Fruit fly (Drosophila melanogaster) whole organism, embryonic: ENCODE results near the gene CG14207.

Experiments used
- Adf1 ChIP-seq: fragments of 200-800 bp; sonication (Bioruptor generic); IDR thresholded peaks from 2 replicates; pipeline ENCODE4 v1.3.6; 2022; ENCODE audit warnings: missing biosample characterization, missing genetic modification characterization
- Antp ChIP-seq: fragments of 200-800 bp; sonication (Bioruptor generic); optimal IDR thresholded peaks from 3 replicates; lab custom pipeline; 2016; ENCODE audit warnings: missing biosample characterization, missing genetic modification characterization
- B-H1 ChIP-seq: fragments of 200-800 bp; sonication (Bioruptor generic); IDR thresholded peaks from 3 replicates; pipeline ENCODE4 v1.3.6; 2022; ENCODE audit warnings: missing biosample characterization, missing genetic modification characterization
- BEAF-32 ChIP-seq: fragments of 200-800 bp; sonication (Bioruptor generic); optimal IDR thresholded peaks from 3 replicates; lab custom pipeline; 2017; ENCODE audit warnings: missing biosample characterization, missing genetic modification characterization, mild to moderate bottlenecking, moderate library complexity, missing genetic modification reagents
- CG1024 ChIP-seq: fragments of 200-800 bp; sonication (Bioruptor generic); IDR thresholded peaks from 2 replicates; pipeline ENCODE4 v1.3.6; 2022; ENCODE audit warnings: missing biosample characterization, missing genetic modification characterization
- CG10366 ChIP-seq: fragments of 200-800 bp; sonication (Bioruptor generic); IDR thresholded peaks from 2 replicates; pipeline ENCODE4 v1.3.6; 2022; ENCODE audit warnings: missing biosample characterization, missing genetic modification characterization
- CG12071 ChIP-seq: fragments of 200-800 bp; sonication (Bioruptor generic); optimal IDR thresholded peaks from 3 replicates; lab custom pipeline; 2018; ENCODE audit warnings: missing biosample characterization, mild to moderate bottlenecking, missing genetic modification characterization
- CG12104 ChIP-seq: fragments of 200-800 bp; sonication (Bioruptor generic); optimal IDR thresholded peaks from 3 replicates; lab custom pipeline; 2016; ENCODE audit warnings: missing biosample characterization, missing genetic modification characterization
- CG12942 ChIP-seq: fragments of 200-800 bp; sonication (Bioruptor generic); optimal IDR thresholded peaks from 3 replicates; lab custom pipeline; 2016; ENCODE audit warnings: missing biosample characterization, missing genetic modification characterization
- CG13424 ChIP-seq: fragments of 200-800 bp; sonication (Bioruptor generic); optimal IDR thresholded peaks from 2 replicates; lab custom pipeline; 2019; ENCODE audit warnings: missing biosample characterization, mild to moderate bottlenecking, missing genetic modification characterization, moderate library complexity
- CG15269 ChIP-seq: fragments of 200-800 bp; sonication (Bioruptor generic); optimal IDR thresholded peaks from 2 replicates; lab custom pipeline; 2018; ENCODE audit warnings: missing biosample characterization, mild to moderate bottlenecking, missing genetic modification characterization, moderate library complexity
- CG16815 ChIP-seq: fragments of 200-800 bp; sonication (Bioruptor generic); optimal IDR thresholded peaks from 3 replicates; lab custom pipeline; 2017; ENCODE audit warnings: missing biosample characterization, mild to moderate bottlenecking, missing genetic modification characterization
- CG18262 ChIP-seq: fragments of 200-800 bp; optimal IDR thresholded peaks from 3 replicates; lab custom pipeline; 2019; ENCODE audit warnings: missing biosample characterization, mild to moderate bottlenecking, missing genetic modification characterization, moderate library complexity
- CG18764 ChIP-seq: fragments of 200-800 bp; sonication (Bioruptor generic); optimal IDR thresholded peaks from 3 replicates; lab custom pipeline; 2016; ENCODE audit warnings: missing biosample characterization, missing genetic modification characterization
- CG2202 ChIP-seq: fragments of 200-800 bp; sonication (Bioruptor generic); optimal IDR thresholded peaks from 2 replicates; lab custom pipeline; 2018; ENCODE audit warnings: missing biosample characterization, mild to moderate bottlenecking, missing genetic modification characterization
- CG3995 ChIP-seq: fragments of 200-800 bp; sonication (Bioruptor generic); optimal IDR thresholded peaks from 3 replicates; lab custom pipeline; 2016; ENCODE audit warnings: missing biosample characterization, missing genetic modification characterization
- CG4404 ChIP-seq: fragments of 200-800 bp; sonication (Bioruptor generic); IDR thresholded peaks from 2 replicates; pipeline ENCODE4 v1.3.6; 2022; ENCODE audit warnings: missing biosample characterization, missing genetic modification characterization
- CG8388 ChIP-seq: fragments of 200-800 bp; sonication (Bioruptor generic); optimal IDR thresholded peaks from 2 replicates; lab custom pipeline; 2019; ENCODE audit warnings: missing biosample characterization, mild to moderate bottlenecking, missing genetic modification characterization, moderate library complexity
- CG8924 ChIP-seq: fragments of 200-800 bp; optimal IDR thresholded peaks from 3 replicates; lab custom pipeline; 2019; ENCODE audit warnings: missing biosample characterization, mild to moderate bottlenecking, missing genetic modification characterization, moderate library complexity
- CG9215 ChIP-seq: fragments of 200-800 bp; sonication (Bioruptor generic); IDR thresholded peaks from 2 replicates; pipeline ENCODE4 v1.3.6; 2022; ENCODE audit warnings: missing biosample characterization, missing genetic modification characterization
- CG9609 ChIP-seq: fragments of 200-800 bp; sonication (Bioruptor generic); optimal IDR thresholded peaks from 3 replicates; lab custom pipeline; 2016; ENCODE audit warnings: missing biosample characterization, missing genetic modification characterization
- Deaf1 ChIP-seq: fragments of 200-800 bp; optimal IDR thresholded peaks from 3 replicates; lab custom pipeline; 2019; ENCODE audit warnings: missing biosample characterization, mild to moderate bottlenecking, missing genetic modification characterization, moderate library complexity
- Dll ChIP-seq: fragments of 200-800 bp; sonication (Bioruptor generic); IDR thresholded peaks from 4 replicates; pipeline ENCODE4 v1.3.6; 2022; ENCODE audit warnings: missing biosample characterization, missing genetic modification characterization; ENCODE audit not compliant: partially characterized antibody
- Elba2 ChIP-seq: fragments of 200-800 bp; sonication (Bioruptor generic); optimal IDR thresholded peaks from 3 replicates; lab custom pipeline; 2016; ENCODE audit warnings: missing biosample characterization, missing genetic modification characterization
- HHEX ChIP-seq: fragments of 200-800 bp; sonication (Bioruptor generic); optimal IDR thresholded peaks from 3 replicates; lab custom pipeline; 2017; ENCODE audit warnings: missing biosample characterization, mild to moderate bottlenecking, missing genetic modification characterization, missing genetic modification reagents
- HLH54F ChIP-seq: fragments of 200-800 bp; sonication (Bioruptor generic); optimal IDR thresholded peaks from 3 replicates; lab custom pipeline; 2016; ENCODE audit warnings: missing biosample characterization, missing genetic modification characterization
- Hmx ChIP-seq: fragments of 200-800 bp; sonication (Bioruptor generic); optimal IDR thresholded peaks from 2 replicates; lab custom pipeline; 2016; ENCODE audit warnings: missing biosample characterization, missing genetic modification characterization
- Oli ChIP-seq: fragments of 200-800 bp; sonication (Bioruptor generic); optimal IDR thresholded peaks from 2 replicates; lab custom pipeline; 2018; ENCODE audit warnings: missing biosample characterization, mild to moderate bottlenecking, missing genetic modification characterization, moderate library complexity
- Opbp ChIP-seq: fragments of 200-800 bp; sonication (Bioruptor generic); IDR thresholded peaks from 3 replicates; pipeline ENCODE4 v1.3.6; 2022; ENCODE audit warnings: missing biosample characterization, missing genetic modification characterization; ENCODE audit not compliant: partially characterized antibody
- PHDP ChIP-seq: fragments of 200-800 bp; sonication (Bioruptor generic); optimal IDR thresholded peaks from 3 replicates; lab custom pipeline; 2018; ENCODE audit warnings: missing biosample characterization, mild to moderate bottlenecking, missing genetic modification characterization, moderate library complexity
- Poxn ChIP-seq: fragments of 200-800 bp; sonication (Bioruptor generic); IDR thresholded peaks from 2 replicates; pipeline ENCODE4 v1.3.6; 2022; ENCODE audit warnings: missing biosample characterization, missing genetic modification characterization
- Scr ChIP-seq: fragments of 200-800 bp; sonication (Bioruptor generic); IDR thresholded peaks from 2 replicates; pipeline ENCODE4 v1.3.6; 2022; ENCODE audit warnings: missing biosample characterization, missing genetic modification characterization; ENCODE audit not compliant: partially characterized antibody
- YL-1 ChIP-seq: fragments of 200-800 bp; sonication (Bioruptor generic); optimal IDR thresholded peaks from 3 replicates; lab custom pipeline; 2017; ENCODE audit warnings: missing biosample characterization, mild to moderate bottlenecking, missing genetic modification characterization
- bab2 ChIP-seq: fragments of 200-800 bp; sonication (Bioruptor generic); optimal IDR thresholded peaks from 2 replicates; lab custom pipeline; 2016; ENCODE audit warnings: missing biosample characterization, missing genetic modification characterization
- cad ChIP-seq: fragments of >200 bp; optimal IDR thresholded peaks from 2 replicates; lab custom pipeline; 2017; ENCODE audit warnings: missing biosample characterization, missing genetic modification characterization
- dati ChIP-seq: fragments of 200-800 bp; sonication (Bioruptor generic); IDR thresholded peaks from 2 replicates; pipeline ENCODE4 v1.3.6; 2022; ENCODE audit warnings: missing biosample characterization, missing genetic modification characterization
- ems ChIP-seq: fragments of 200-800 bp; sonication (Bioruptor generic); optimal IDR thresholded peaks from 3 replicates; lab custom pipeline; 2016; ENCODE audit warnings: missing biosample characterization, missing genetic modification characterization
- kah ChIP-seq: fragments of 200-800 bp; sonication (Bioruptor generic); optimal IDR thresholded peaks from 2 replicates; lab custom pipeline; 2018; ENCODE audit warnings: missing biosample characterization, mild to moderate bottlenecking, missing genetic modification characterization
- ken ChIP-seq: fragments of 200-800 bp; sonication (Bioruptor generic); IDR thresholded peaks from 3 replicates; pipeline ENCODE4 v1.3.6; 2022; ENCODE audit warnings: missing biosample characterization, missing genetic modification characterization
- mam ChIP-seq: fragments of 200-800 bp; sonication (Bioruptor generic); optimal IDR thresholded peaks from 3 replicates; lab custom pipeline; 2016; ENCODE audit warnings: missing biosample characterization, missing genetic modification characterization
- oc ChIP-seq: fragments of 200-800 bp; sonication (Bioruptor generic); optimal IDR thresholded peaks from 2 replicates; lab custom pipeline; 2018; ENCODE audit warnings: missing biosample characterization, mild to moderate bottlenecking, missing genetic modification characterization, moderate library complexity
- p53 ChIP-seq: fragments of 200-800 bp; sonication (Bioruptor generic); optimal IDR thresholded peaks from 2 replicates; lab custom pipeline; 2016; ENCODE audit warnings: missing biosample characterization, missing genetic modification characterization
- pb ChIP-seq: fragments of 200-800 bp; sonication (Bioruptor generic); optimal IDR thresholded peaks from 3 replicates; lab custom pipeline; 2016; ENCODE audit warnings: missing biosample characterization, missing genetic modification characterization
- phol ChIP-seq: fragments of 200-800 bp; sonication (Bioruptor generic); optimal IDR thresholded peaks from 3 replicates; lab custom pipeline; 2018; ENCODE audit warnings: missing biosample characterization, mild to moderate bottlenecking, missing genetic modification characterization, moderate library complexity
- rib ChIP-seq: fragments of 200-800 bp; sonication (Bioruptor generic); IDR thresholded peaks from 2 replicates; pipeline ENCODE4 v1.3.6; 2022; ENCODE audit warnings: missing biosample characterization, missing genetic modification characterization
- sc ChIP-seq, 3 experiments: fragments of >200 bp in 2 of 3; fragments of 200-800 bp in 1 of 3; sonication (Bioruptor generic) in 1 of 3; optimal IDR thresholded peaks; 2 replicates in 2 of 3; 3 replicates in 1 of 3; lab custom pipeline; 2017; ENCODE audit warnings: mild to moderate bottlenecking in 1 of 3, missing biosample characterization in 1 of 3, missing genetic modification characterization in 1 of 3, missing genetic modification reagents in 1 of 3
- slou ChIP-seq: fragments of 200-800 bp; sonication (Bioruptor generic); optimal IDR thresholded peaks from 3 replicates; lab custom pipeline; 2016; ENCODE audit warnings: missing biosample characterization, missing genetic modification characterization
- stc ChIP-seq: fragments of 200-800 bp; sonication (Bioruptor generic); IDR thresholded peaks from 2 replicates; pipeline ENCODE4 v1.3.6; 2022; ENCODE audit warnings: missing biosample characterization, missing genetic modification characterization
- tap ChIP-seq: fragments of 200-800 bp; optimal IDR thresholded peaks from 3 replicates; lab custom pipeline; 2019; ENCODE audit warnings: missing biosample characterization, mild to moderate bottlenecking, missing genetic modification characterization, moderate library complexity
- tio ChIP-seq: fragments of 200-800 bp; sonication (Bioruptor generic); optimal IDR thresholded peaks from 2 replicates; lab custom pipeline; 2017; ENCODE audit warnings: missing biosample characterization, missing genetic modification characterization, inconsistent platforms
- twi ChIP-seq: fragments of 200-800 bp; optimal IDR thresholded peaks from 2 replicates; lab custom pipeline; 2019; ENCODE audit warnings: missing biosample characterization, mild to moderate bottlenecking, missing genetic modification characterization, moderate library complexity

The CG14207 gene

dm6 chrX:19631365-19631832, 26.4 kb downstream of the CG14207 start (continued):
- TF ChIP-seq Opbp (GFP tag; lab: Robert Waterston, UW) (peak; percentile 31; the same call in 1 of the 3 replicates), oc (tag; lab: Kevin White, UChicago) (no peak), stc (GFP tag; lab: Robert Waterston, UW) (no peak), tap (tag; lab: Kevin White, UChicago) (no peak), CG12104 (GFP tag; lab: Kevin White, UChicago) (no peak), CG1024 (GFP tag; lab: Robert Waterston, UW) (no peak), YL-1 (GFP tag; lab: Kevin White, UChicago) (peak; percentile 44), CG9609 (GFP tag; lab: Kevin White, UChicago) (no peak), CG10366 (GFP tag; lab: Robert Waterston, UW) (no peak), kah (GFP tag; lab: Kevin White, UChicago) (peak; percentile 39), CG13424 (no peak), CG8388 (GFP tag; lab: Kevin White, UChicago) (no peak), CG12942 (GFP tag; lab: Kevin White, UChicago) (no peak), twi (tag; lab: Kevin White, UChicago) (peak; percentile 4), bab2 (no peak), phol (no peak), sc (optimal IDR thresholded peaks at IDR 0.05; lab: Kevin White, UChicago) (no peak), sc (GFP tag; optimal IDR thresholded peaks at IDR 0.05; lab: Kevin White, UChicago) (no peak), CG18764 (GFP tag; lab: Kevin White, UChicago) (no peak), Poxn (GFP tag; lab: Robert Waterston, UW) (no peak), cad (GFP tag; lab: Kevin White, UChicago) (no peak), CG18262 (tag; lab: Kevin White, UChicago) (no peak), rib (no peak), CG9215 (GFP tag; lab: Robert Waterston, UW) (peak; percentile 78), dati (GFP tag; lab: Robert Waterston, UW) (no peak), tio (no peak), CG3995 (GFP tag; lab: Kevin White, UChicago) (no peak), pb (no peak), CG15269 (tag; lab: Kevin White, UChicago) (no peak), p53 (GFP tag; lab: Kevin White, UChicago) (peak; percentile 98), Oli (tag; lab: Kevin White, UChicago) (no peak), CG8924 (tag; lab: Kevin White, UChicago) (no peak), CG16815 (GFP tag; lab: Kevin White, UChicago) (no peak), CG4404 (GFP tag; lab: Robert Waterston, UW) (no peak), CG12071 (no peak), ken (GFP tag; lab: Robert Waterston, UW) (no peak), Deaf1 (tag; lab: Kevin White, UChicago) (no peak), CG2202 (no peak), BEAF-32 (GFP tag; lab: Kevin White, UChicago) (no peak), Adf1 (GFP tag; lab: Robert Waterston, UW) (peak; percentile 87), ems (GFP tag; lab: Kevin White, UChicago) (no peak), Elba2 (peak; percentile 3), Scr (peak; percentile 14; the same call in 1 of the 2 replicates), mam (GFP tag; lab: Kevin White, UChicago) (no peak), PHDP (tag; lab: Kevin White, UChicago) (no peak), Antp (GFP tag; lab: Kevin White, UChicago) (no peak), B-H1 (no peak), slou (GFP tag; lab: Kevin White, UChicago) (no peak), Hmx (no peak), HLH54F (GFP tag; lab: Kevin White, UChicago) (no peak), Dll (0 out of 4 replicates have a peak, but pooled peaks have one; percentile 28), HHEX (GFP tag; lab: Kevin White, UChicago) (no peak)
